Fruit fly (Drosophila melanogaster) whole organism, embryonic: ENCODE measurements around the gene CG32413.

ENCODE experiments used
- Atf-2 ChIP-seq: fragments of 200-800 bp; sonication (Bioruptor generic); optimal IDR thresholded peaks from 2 replicates; lab custom pipeline; 2016; ENCODE audit warnings: missing biosample characterization, missing genetic modification characterization
- Atf6 ChIP-seq: fragments of 200-800 bp; sonication (Bioruptor generic); IDR thresholded peaks from 2 replicates; pipeline ENCODE4 v1.3.6; 2022; ENCODE audit warnings: missing biosample characterization, missing genetic modification characterization
- B-H1 ChIP-seq: fragments of 200-800 bp; sonication (Bioruptor generic); IDR thresholded peaks from 3 replicates; pipeline ENCODE4 v1.3.6; 2022; ENCODE audit warnings: missing biosample characterization, missing genetic modification characterization
- CG10366 ChIP-seq: fragments of 200-800 bp; sonication (Bioruptor generic); IDR thresholded peaks from 2 replicates; pipeline ENCODE4 v1.3.6; 2022; ENCODE audit warnings: missing biosample characterization, missing genetic modification characterization
- CG10565 ChIP-seq: fragments of 200-800 bp; sonication (Bioruptor generic); optimal IDR thresholded peaks from 3 replicates; lab custom pipeline; 2016; ENCODE audit warnings: missing biosample characterization, mild to moderate bottlenecking, missing genetic modification characterization
- CG12219 ChIP-seq: fragments of 200-800 bp; sonication (Bioruptor generic); optimal IDR thresholded peaks from 3 replicates; lab custom pipeline; 2018; ENCODE audit warnings: missing biosample characterization, mild to moderate bottlenecking, missing genetic modification characterization
- CG13424 ChIP-seq: fragments of 200-800 bp; sonication (Bioruptor generic); optimal IDR thresholded peaks from 2 replicates; lab custom pipeline; 2019; ENCODE audit warnings: missing biosample characterization, mild to moderate bottlenecking, missing genetic modification characterization, moderate library complexity
- CG17328 ChIP-seq: fragments of 200-800 bp; sonication (Bioruptor generic); IDR thresholded peaks from 2 replicates; pipeline ENCODE4 v1.3.6; 2022; ENCODE audit warnings: missing biosample characterization, missing genetic modification characterization
- CG17385 ChIP-seq: fragments of 200-800 bp; sonication (Bioruptor generic); optimal IDR thresholded peaks from 3 replicates; lab custom pipeline; 2018; ENCODE audit warnings: missing biosample characterization, mild to moderate bottlenecking, missing genetic modification characterization
- CG17612 ChIP-seq: fragments of 200-800 bp; sonication (Bioruptor generic); IDR thresholded peaks from 2 replicates; pipeline ENCODE4 v1.3.6; 2022; ENCODE audit warnings: missing biosample characterization, missing genetic modification characterization
- CG18011 ChIP-seq: fragments of 200-800 bp; sonication (Bioruptor generic); optimal IDR thresholded peaks from 2 replicates; lab custom pipeline; 2017; ENCODE audit warnings: missing biosample characterization, missing genetic modification characterization, mild to moderate bottlenecking, moderate library complexity, missing genotype
- CG18476 ChIP-seq: fragments of 200-800 bp; sonication (Bioruptor generic); optimal IDR thresholded peaks from 2 replicates; lab custom pipeline; 2016; ENCODE audit warnings: missing biosample characterization, mild to moderate bottlenecking, missing genetic modification characterization
- CG18619 ChIP-seq: fragments of 200-800 bp; sonication (Bioruptor generic); optimal IDR thresholded peaks from 3 replicates; lab custom pipeline; 2017; ENCODE audit warnings: missing biosample characterization, mild to moderate bottlenecking, missing genetic modification characterization
- CG2889 ChIP-seq: fragments of 200-800 bp; sonication (Bioruptor generic); IDR thresholded peaks from 3 replicates; pipeline ENCODE4 v1.3.6; 2022; ENCODE audit warnings: missing biosample characterization, missing genetic modification characterization
- CG31224 ChIP-seq: fragments of 200-800 bp; sonication (Bioruptor generic); IDR thresholded peaks from 2 replicates; pipeline ENCODE4 v1.3.6; 2022; ENCODE audit warnings: missing biosample characterization, missing genetic modification characterization
- CG4730 ChIP-seq: fragments of 200-800 bp; sonication (Bioruptor generic); IDR thresholded peaks from 2 replicates; pipeline ENCODE4 v1.3.6; 2022; ENCODE audit warnings: missing biosample characterization, missing genetic modification characterization
- CG4854 ChIP-seq: fragments of 200-800 bp; sonication (Bioruptor generic); optimal IDR thresholded peaks from 2 replicates; lab custom pipeline; 2016; ENCODE audit warnings: missing biosample characterization, missing genetic modification characterization, inconsistent platforms
- CG6654 ChIP-seq: fragments of 200-800 bp; sonication (Bioruptor generic); optimal IDR thresholded peaks from 2 replicates; lab custom pipeline; 2017; ENCODE audit warnings: missing biosample characterization, mild to moderate bottlenecking, missing genetic modification characterization
- CG7372 ChIP-seq: fragments of 200-800 bp; sonication (Bioruptor generic); IDR thresholded peaks from 2 replicates; pipeline ENCODE4 v1.3.6; 2022; ENCODE audit warnings: missing biosample characterization, missing genetic modification characterization
- CG8478 ChIP-seq: fragments of >200 bp; optimal IDR thresholded peaks from 2 replicates; lab custom pipeline; 2018
- CG9215 ChIP-seq: fragments of 200-800 bp; sonication (Bioruptor generic); IDR thresholded peaks from 2 replicates; pipeline ENCODE4 v1.3.6; 2022; ENCODE audit warnings: missing biosample characterization, missing genetic modification characterization
- D ChIP-seq, 2 experiments: fragments of 200-800 bp in 1 of 2; fragments of >200 bp in 1 of 2; sonication (Bioruptor generic) in 1 of 2; optimal IDR thresholded peaks; 2 replicates in 1 of 2; 3 replicates in 1 of 2; lab custom pipeline; 2017; ENCODE audit warnings: mild to moderate bottlenecking in 1 of 2, missing biosample characterization in 1 of 2, missing genetic modification characterization in 1 of 2, missing genetic modification reagents in 1 of 2
- Dp ChIP-seq: fragments of 200-800 bp; sonication (Bioruptor generic); optimal IDR thresholded peaks from 2 replicates; lab custom pipeline; 2018; ENCODE audit warnings: missing biosample characterization, mild to moderate bottlenecking, missing genetic modification characterization, moderate library complexity
- Ets65A ChIP-seq: fragments of 200-800 bp; sonication (Bioruptor generic); peaks from one replicate; lab custom pipeline; 2016; ENCODE audit warnings: missing biosample characterization, missing genetic modification characterization
- HHEX ChIP-seq: fragments of 200-800 bp; sonication (Bioruptor generic); optimal IDR thresholded peaks from 3 replicates; lab custom pipeline; 2017; ENCODE audit warnings: missing biosample characterization, mild to moderate bottlenecking, missing genetic modification characterization, missing genetic modification reagents
- Hey ChIP-seq: fragments of 200-800 bp; sonication (Bioruptor generic); optimal IDR thresholded peaks from 3 replicates; lab custom pipeline; 2018; ENCODE audit warnings: missing biosample characterization, mild to moderate bottlenecking, missing genetic modification characterization
- HmgD ChIP-seq: fragments of 200-800 bp; sonication (Bioruptor generic); optimal IDR thresholded peaks from 3 replicates; lab custom pipeline; 2016; ENCODE audit warnings: missing biosample characterization, missing genetic modification characterization
- Sox102F ChIP-seq: fragments of 200-800 bp; sonication (Bioruptor generic); optimal IDR thresholded peaks from 2 replicates; lab custom pipeline; 2018; ENCODE audit warnings: missing biosample characterization, mild to moderate bottlenecking, missing genetic modification characterization, moderate library complexity
- Trl ChIP-seq, 3 experiments: fragments of >200 bp in 2 of 3; fragments of 200-800 bp in 1 of 3; sonication (Bioruptor generic) in 1 of 3; optimal IDR thresholded peaks; 2 replicates in 1 of 3; 3 replicates in 2 of 3; lab custom pipeline; 2016 to 2017; ENCODE audit warnings: missing biosample characterization in 1 of 3, missing genetic modification characterization in 1 of 3
- Vsx1 ChIP-seq: fragments of 200-800 bp; sonication (Bioruptor generic); optimal IDR thresholded peaks from 2 replicates; lab custom pipeline; 2017; ENCODE audit warnings: missing biosample characterization, mild to moderate bottlenecking, missing genetic modification characterization, missing genetic modification reagents
- bbx ChIP-seq: fragments of 200-800 bp; sonication (Bioruptor generic); IDR thresholded peaks from 2 replicates; pipeline ENCODE4 v1.3.6; 2022; ENCODE audit warnings: missing biosample characterization, missing genetic modification characterization; ENCODE audit not compliant: partially characterized antibody
- cad ChIP-seq: fragments of >200 bp; optimal IDR thresholded peaks from 2 replicates; lab custom pipeline; 2017; ENCODE audit warnings: missing biosample characterization, missing genetic modification characterization
- chif ChIP-seq, 2 experiments: fragments of 200-800 bp; sonication (Bioruptor generic); optimal IDR thresholded peaks; 3 replicates each; lab custom pipeline; 2016; ENCODE audit warnings: missing biosample characterization in 2 of 2, missing genetic modification characterization in 2 of 2
- dpn ChIP-seq, 2 experiments: fragments of 200-800 bp; sonication (Bioruptor generic); optimal IDR thresholded peaks; 3 replicates each; lab custom pipeline; 2016; ENCODE audit warnings: missing biosample characterization in 2 of 2, missing genetic modification characterization in 2 of 2
- fd102C ChIP-seq: fragments of 200-800 bp; sonication (Bioruptor generic); optimal IDR thresholded peaks from 2 replicates; lab custom pipeline; 2018; ENCODE audit warnings: missing biosample characterization, mild to moderate bottlenecking, missing genetic modification characterization, moderate library complexity
- fd64A ChIP-seq: fragments of 200-800 bp; sonication (Bioruptor generic); optimal IDR thresholded peaks from 3 replicates; lab custom pipeline; 2018; ENCODE audit warnings: missing biosample characterization, mild to moderate bottlenecking, missing genetic modification characterization
- gcm2 ChIP-seq: fragments of 200-800 bp; sonication (Bioruptor generic); optimal IDR thresholded peaks from 2 replicates; lab custom pipeline; 2016; ENCODE audit warnings: missing biosample characterization, missing genetic modification characterization
- gsb ChIP-seq: fragments of 200-800 bp; sonication (Bioruptor generic); IDR thresholded peaks from 2 replicates; pipeline ENCODE4 v1.3.6; 2022; ENCODE audit warnings: missing biosample characterization, missing genetic modification characterization
- h ChIP-seq: fragments of >200 bp; optimal IDR thresholded peaks from 2 replicates; lab custom pipeline; 2017
- knrl ChIP-seq: fragments of 200-800 bp; sonication (Bioruptor generic); IDR thresholded peaks from 3 replicates; pipeline ENCODE4 v1.3.6; 2022; ENCODE audit warnings: missing biosample characterization, missing genetic modification characterization; ENCODE audit not compliant: partially characterized antibody
- lab ChIP-seq: fragments of 200-800 bp; sonication (Bioruptor generic); optimal IDR thresholded peaks from 3 replicates; lab custom pipeline; 2017; ENCODE audit warnings: missing biosample characterization, missing genetic modification characterization, mild to moderate bottlenecking, moderate library complexity, missing genetic modification reagents
- lilli ChIP-seq: fragments of 200-800 bp; sonication (Bioruptor generic); optimal IDR thresholded peaks from 3 replicates; lab custom pipeline; 2016; ENCODE audit warnings: missing biosample characterization, missing genetic modification characterization
- mld ChIP-seq: fragments of 200-800 bp; sonication (Bioruptor generic); IDR thresholded peaks from 3 replicates; pipeline ENCODE4 v1.3.6; 2022; ENCODE audit warnings: missing biosample characterization, missing genetic modification characterization; ENCODE audit not compliant: partially characterized antibody
- oc ChIP-seq: fragments of 200-800 bp; sonication (Bioruptor generic); optimal IDR thresholded peaks from 2 replicates; lab custom pipeline; 2018; ENCODE audit warnings: missing biosample characterization, mild to moderate bottlenecking, missing genetic modification characterization, moderate library complexity
- pho ChIP-seq: fragments of 200-800 bp; sonication (Bioruptor generic); optimal IDR thresholded peaks from 2 replicates; lab custom pipeline; 2016; ENCODE audit warnings: missing biosample characterization, missing genetic modification characterization
- sc ChIP-seq, 3 experiments: fragments of >200 bp in 2 of 3; fragments of 200-800 bp in 1 of 3; sonication (Bioruptor generic) in 1 of 3; optimal IDR thresholded peaks; 2 replicates in 2 of 3; 3 replicates in 1 of 3; lab custom pipeline; 2017; ENCODE audit warnings: mild to moderate bottlenecking in 1 of 3, missing biosample characterization in 1 of 3, missing genetic modification characterization in 1 of 3, missing genetic modification reagents in 1 of 3
- schlank ChIP-seq: fragments of 200-800 bp; sonication (Bioruptor generic); optimal IDR thresholded peaks from 2 replicates; lab custom pipeline; 2018; ENCODE audit warnings: missing biosample characterization, mild to moderate bottlenecking, missing genetic modification characterization
- sisA ChIP-seq: fragments of 200-800 bp; sonication (Bioruptor generic); IDR thresholded peaks from 2 replicates; pipeline ENCODE4 v1.3.6; 2022; ENCODE audit warnings: missing biosample characterization, missing genetic modification characterization
- tup ChIP-seq: fragments of 200-800 bp; sonication (Bioruptor generic); optimal IDR thresholded peaks from 2 replicates; lab custom pipeline; 2016; ENCODE audit warnings: missing biosample characterization, mild to moderate bottlenecking, missing genetic modification characterization, moderate library complexity
- zfh2 ChIP-seq: fragments of 200-800 bp; sonication (Bioruptor generic); optimal IDR thresholded peaks from 2 replicates; lab custom pipeline; 2016; ENCODE audit warnings: missing biosample characterization, missing genetic modification characterization

Gene CG32413

dm6 chr3L:5932363-5932914 is 28.6 kb upstream of the CG32413 start, which contains the start of gene Rcc1 (continued):
- TF ChIP-seq CG17385 (GFP tag; lab: Kevin White, UChicago) (no peak), tup (GFP tag; lab: Kevin White, UChicago) (no peak), bbx (GFP tag; lab: Robert Waterston, UW) (peak; percentile 49; the same call in 1 of the 2 replicates), Atf6 (GFP tag; lab: Robert Waterston, UW) (no peak), CG8478 (no peak), CG12219 (GFP tag; lab: Kevin White, UChicago) (no peak), CG6654 (GFP tag; lab: Kevin White, UChicago) (no peak), Trl (optimal IDR thresholded peaks at IDR 0.05; lab: Kevin White, UChicago) (no peak), Trl (GFP tag; optimal IDR thresholded peaks at IDR 0.05; lab: Kevin White, UChicago) (peak; percentile 16), D (optimal IDR thresholded peaks at IDR 0.05; lab: Kevin White, UChicago) (peak; percentile 72), D (GFP tag; optimal IDR thresholded peaks at IDR 0.05; lab: Kevin White, UChicago) (no peak), lab (GFP tag; lab: Kevin White, UChicago) (no peak), CG18619 (GFP tag; lab: Kevin White, UChicago) (no peak), lilli (no peak), CG2889 (GFP tag; lab: Robert Waterston, UW) (no peak), CG4854 (GFP tag; lab: Kevin White, UChicago) (no peak), Ets65A (peak; percentile 65), oc (tag; lab: Kevin White, UChicago) (no peak), h (lab: Kevin White, UChicago) (no peak), fd102C (no peak), CG7372 (GFP tag; lab: Robert Waterston, UW) (no peak), knrl (peak; percentile 68), CG17328 (0 out of 2 replicates have a peak, but pooled peaks have one; percentile 12), CG18011 (GFP tag; lab: Kevin White, UChicago) (no peak), sc (optimal IDR thresholded peaks at IDR 0.05; lab: Kevin White, UChicago) (no peak), sc (GFP tag; optimal IDR thresholded peaks at IDR 0.05; lab: Kevin White, UChicago) (no peak), sisA (GFP tag; lab: Robert Waterston, UW) (no peak), CG13424 (tag; lab: Kevin White, UChicago) (no peak), Hey (no peak), Atf-2 (GFP tag; lab: Kevin White, UChicago) (no peak), HmgD (GFP tag; lab: Kevin White, UChicago) (peak; percentile 75), fd64A (no peak), CG31224 (GFP tag; lab: Robert Waterston, UW) (no peak), HHEX (GFP tag; lab: Kevin White, UChicago) (no peak), gsb (GFP tag; lab: Robert Waterston, UW) (no peak), dpn (GFP tag; optimal IDR thresholded peaks at IDR 0.05; lab: Kevin White, UChicago) (peak; percentile 14 to 24), CG18476 (GFP tag; lab: Kevin White, UChicago) (no peak), pho (GFP tag; lab: Kevin White, UChicago) (peak; percentile 42), mld (GFP tag; lab: Robert Waterston, UW) (no peak), CG4730 (GFP tag; lab: Robert Waterston, UW) (no peak), B-H1 (no peak), CG9215 (no peak), cad (no peak), gcm2 (GFP tag; lab: Kevin White, UChicago) (no peak), CG17612 (GFP tag; lab: Robert Waterston, UW) (no peak), chif (GFP tag; optimal IDR thresholded peaks at IDR 0.05; lab: Kevin White, UChicago) (no peak), CG10366 (no peak), schlank (tag; lab: Kevin White, UChicago) (no peak), CG10565 (GFP tag; lab: Kevin White, UChicago) (no peak), zfh2 (peak; percentile 15), Sox102F (GFP tag; lab: Kevin White, UChicago) (no peak), Dp (peak; percentile 97), Vsx1 (GFP tag; lab: Kevin White, UChicago) (no peak)
